Worm (Caenorhabditis elegans) whole organism, midembryonic: Measurements from ENCODE around the gene lmbr-1.

Experiments
- T22C8.4 ChIP-seq: fragments of 200-800 bp; sonication (Bioruptor generic); IDR thresholded peaks from 2 replicates; pipeline ENCODE4 v1.3.6; 2022; ENCODE audit warnings: missing genetic modification characterization, missing compliant biosample characterization
- tab-1 ChIP-seq: fragments of 200-800 bp; sonication (Bioruptor generic); IDR thresholded peaks from 2 replicates; pipeline ENCODE4 v1.3.6; 2022; ENCODE audit warnings: missing genetic modification characterization, missing compliant biosample characterization

ce11 chrIII:8401887-8402286, 29.8 kb downstream of the lmbr-1 start, which contains the start of gene lap-1:
- TF ChIP-seq tab-1 = no peak
- no peak for TF ChIP-seq T22C8.4 (GFP tag; lab: Robert Waterston, UW)
